Worm (Caenorhabditis elegans): Measurements from ENCODE around the gene W02B3.3.
A peak's percentile ranks its signal among the peaks of the same experiment; 100 is the strongest.
"Not testable (repeated sequence)": the region's sequence is repeated elsewhere in the genome, so short reads cannot be mapped to it uniquely, and the experiment has no call there.

W02B3.3 gene

ce11 chrIII:668303-668893, at the start of gene W02B3.3:
Gene W02B3.3, minus strand, starts transcription at chrIII:668433.
- TF ChIP-seq elt-3 (tag; optimal IDR thresholded peaks at IDR 0.05) (no peak), blmp-1 (tag; optimal IDR thresholded peaks at IDR 0.05) (no peak), unc-120 (tag; optimal IDR thresholded peaks at IDR 0.05; ENCODE audit: poor library complexity, severe bottlenecking) (peak; percentile 37), zip-8 (tag; optimal IDR thresholded peaks at IDR 0.05) (no peak), lin-32 (GFP tag; optimal IDR thresholded peaks at IDR 0.05) (no peak), nhr-237 (tag; optimal IDR thresholded peaks at IDR 0.05) (no peak), unc-39 (tag; optimal IDR thresholded peaks at IDR 0.05) (no peak), nhr-28 (tag; optimal IDR thresholded peaks at IDR 0.05) (no peak), mab-5 (tag; optimal IDR thresholded peaks at IDR 0.05) (no peak), unc-62 (GFP tag; optimal IDR thresholded peaks at IDR 0.05) (no peak), tbx-8 (GFP tag; optimal IDR thresholded peaks at IDR 0.05) (no peak), ceh-83 (GFP tag; optimal IDR thresholded peaks at IDR 0.05) (no peak), ces-1 (GFP tag; optimal IDR thresholded peaks at IDR 0.05) (peak; percentile 93), ceh-39 (tag; optimal IDR thresholded peaks at IDR 0.05) (no peak), M03D4.4 (tag; optimal IDR thresholded peaks at IDR 0.05) (no peak)

- peak; percentile 77 for TF ChIP-seq pha-4 (tag; optimal IDR thresholded peaks at IDR 0.05)
- no peak for TF ChIP-seq blmp-1 (tag; optimal IDR thresholded peaks at IDR 0.05)
Observed at ce11 chrIII:710042-710441, 41.8 kb upstream of the W02B3.3 start.

- TF ChIP-seq cnd-1 (tag; optimal IDR thresholded peaks at IDR 0.05) (peak; percentile 29), elt-3 (tag; optimal IDR thresholded peaks at IDR 0.05) (no peak)
Observed at ce11 chrIII:698814-699213, 30.6 kb upstream of the W02B3.3 start.

- no peak for TF ChIP-seq sem-2 (GFP tag; optimal IDR thresholded peaks at IDR 0.05)
- no peak for TF ChIP-seq nhr-12 (tag; optimal IDR thresholded peaks at IDR 0.05)
- no peak for TF ChIP-seq zip-8 (tag; optimal IDR thresholded peaks at IDR 0.05)
- TF ChIP-seq flh-1 (GFP tag; optimal IDR thresholded peaks at IDR 0.05): no peak
- TF ChIP-seq snpc-4 (tag; optimal IDR thresholded peaks at IDR 0.05): no peak
- TF ChIP-seq blmp-1 (tag; optimal IDR thresholded peaks at IDR 0.05): no peak
- TF ChIP-seq nhr-2 (tag; optimal IDR thresholded peaks at IDR 0.05): no peak
- no peak for TF ChIP-seq elt-1 (tag; optimal IDR thresholded peaks at IDR 0.05; ENCODE audit: borderline replicate concordance, insufficient read depth)
- no peak for TF ChIP-seq tbx-8 (GFP tag; optimal IDR thresholded peaks at IDR 0.05)
- TF ChIP-seq mep-1 (tag; optimal IDR thresholded peaks at IDR 0.05): no peak
- TF ChIP-seq sptf-1 (tag; optimal IDR thresholded peaks at IDR 0.05): no peak
- TF ChIP-seq ceh-83 (GFP tag; optimal IDR thresholded peaks at IDR 0.05): no peak
- TF ChIP-seq lin-13 (tag; optimal IDR thresholded peaks at IDR 0.05): no peak
Observed at ce11 chrIII:696372-696771, 28.1 kb upstream of the W02B3.3 start, which contains the start of gene sel-15. Gene sel-15, minus strand, starts transcription at chrIII:696472.

ce11 chrIII:691933-692332, 23.7 kb upstream of the W02B3.3 start, which contains the start of gene W02B3.7:
Gene W02B3.7, minus strand, starts transcription at chrIII:692033.
- no peak for TF ChIP-seq blmp-1 (tag; optimal IDR thresholded peaks at IDR 0.05)
- TF ChIP-seq ham-2 (GFP tag; optimal IDR thresholded peaks at IDR 0.05): no peak
- TF ChIP-seq tbx-8 (GFP tag; optimal IDR thresholded peaks at IDR 0.05): no peak
- no peak for TF ChIP-seq ceh-83 (GFP tag; optimal IDR thresholded peaks at IDR 0.05)
- no peak for TF ChIP-seq cnd-1 (tag; optimal IDR thresholded peaks at IDR 0.05)
- TF ChIP-seq lsy-2 (tag; optimal IDR thresholded peaks at IDR 0.05): no peak
- no peak for TF ChIP-seq sem-2 (GFP tag; optimal IDR thresholded peaks at IDR 0.05)

- not testable (repeated sequence) for TF ChIP-seq tbx-8 (GFP tag; optimal IDR thresholded peaks at IDR 0.05); snpc-4 (tag; optimal IDR thresholded peaks at IDR 0.05); nhr-76 (tag; optimal IDR thresholded peaks at IDR 0.05)
Observed at ce11 chrIII:688869-689268, 20.6 kb upstream of the W02B3.3 start, which contains the start of gene elf-1. Gene elf-1, plus strand, starts transcription at chrIII:689169.
